Worm (Caenorhabditis elegans) whole organism, late embryonic: ENCODE data around the gene F56C9.6.

Experiments
- C38D4.7 ChIP-seq: fragments of 200-800 bp; sonication (Bioruptor generic); optimal IDR thresholded peaks from 2 replicates; lab custom pipeline; 2018; ENCODE audit warnings: mild to moderate bottlenecking, missing genetic modification characterization, moderate library complexity, missing compliant biosample characterization
- T23F11.4 ChIP-seq: fragments of 200-800 bp; sonication (Bioruptor generic); optimal IDR thresholded peaks from 2 replicates; lab custom pipeline; 2018; ENCODE audit warnings: mild to moderate bottlenecking, missing genetic modification characterization, missing compliant biosample characterization
- ceh-18 ChIP-seq: sonication (generic microtip); optimal IDR thresholded peaks from 2 replicates; lab custom pipeline; 2016; ENCODE audit warnings: missing genetic modification characterization, missing compliant biosample characterization
- ceh-2 ChIP-seq: sonication (generic microtip); optimal IDR thresholded peaks from 2 replicates; lab custom pipeline; 2016; ENCODE audit warnings: missing genotype, missing genetic modification characterization, missing compliant biosample characterization
- ceh-22 ChIP-seq: sonication (generic microtip); optimal IDR thresholded peaks from 2 replicates; lab custom pipeline; 2017; ENCODE audit warnings: missing biosample characterization, missing genetic modification characterization
- ceh-30 ChIP-seq: fragments of 150-350 bp; optimal IDR thresholded peaks from 2 replicates; lab custom pipeline; 2014; ENCODE audit warnings: missing biosample characterization, missing genetic modification characterization
- ceh-9 ChIP-seq: sonication (generic microtip); optimal IDR thresholded peaks from 2 replicates; lab custom pipeline; 2016; ENCODE audit warnings: mild to moderate bottlenecking, missing genetic modification characterization, inconsistent platforms, missing compliant biosample characterization
- fkh-10 ChIP-seq: fragments of 150-350 bp; optimal IDR thresholded peaks from 2 replicates; lab custom pipeline; 2014; ENCODE audit warnings: missing biosample characterization, missing genetic modification reagents, missing genetic modification characterization
- gmeb-2 ChIP-seq: sonication (generic microtip); optimal IDR thresholded peaks from 2 replicates; lab custom pipeline; 2016; ENCODE audit warnings: missing genetic modification characterization, inconsistent platforms, missing compliant biosample characterization
- hlh-30 ChIP-seq: sonication (generic microtip); optimal IDR thresholded peaks from 2 replicates; lab custom pipeline; 2017; ENCODE audit warnings: antibody characterized with exemption, missing genetic modification characterization, missing compliant biosample characterization; ENCODE audit not compliant: insufficient read depth
- hlh-6 ChIP-seq: sonication (generic microtip); optimal IDR thresholded peaks from 2 replicates; lab custom pipeline; 2016; ENCODE audit warnings: missing genotype, missing genetic modification characterization, missing compliant biosample characterization
- hlh-8 ChIP-seq: sonication (generic microtip); optimal IDR thresholded peaks from 2 replicates; lab custom pipeline; 2016; ENCODE audit warnings: missing genotype, missing genetic modification characterization, missing compliant biosample characterization
- npax-4 ChIP-seq: sonication (generic microtip); optimal IDR thresholded peaks from 2 replicates; lab custom pipeline; 2016; ENCODE audit warnings: missing genetic modification characterization, missing compliant biosample characterization
- odd-2 ChIP-seq: sonication (generic microtip); optimal IDR thresholded peaks from 2 replicates; lab custom pipeline; 2017; ENCODE audit warnings: antibody characterized with exemption, mild to moderate bottlenecking, missing genetic modification characterization, missing compliant biosample characterization
- pag-3 ChIP-seq: sonication (generic microtip); optimal IDR thresholded peaks from 2 replicates; lab custom pipeline; 2016; ENCODE audit warnings: missing compliant biosample characterization, missing genetic modification characterization, borderline replicate concordance
- pat-9 ChIP-seq: fragments of 200-800 bp; sonication (Bioruptor generic); optimal IDR thresholded peaks from 2 replicates; lab custom pipeline; 2018; ENCODE audit warnings: mild to moderate bottlenecking, missing genetic modification characterization, moderate library complexity, missing compliant biosample characterization
- pha-4 ChIP-seq: fragments of 150-350 bp; optimal IDR thresholded peaks from 2 replicates; lab custom pipeline; 2018; ENCODE audit warnings: missing biosample characterization, missing genetic modification reagents, missing genetic modification characterization
- pqm-1 ChIP-seq: sonication (generic microtip); optimal IDR thresholded peaks from 2 replicates; lab custom pipeline; 2016; ENCODE audit warnings: missing genetic modification characterization, missing compliant biosample characterization
- ref-2 ChIP-seq: sonication (generic microtip); optimal IDR thresholded peaks from 2 replicates; lab custom pipeline; 2016; ENCODE audit warnings: missing genetic modification characterization, missing compliant biosample characterization
- sox-2 ChIP-seq: fragments of 200-800 bp; sonication (Bioruptor generic); IDR thresholded peaks from 2 replicates; pipeline ENCODE4 v1.3.6; 2022; ENCODE audit warnings: missing genetic modification reagents, missing genetic modification characterization, missing compliant biosample characterization
- sox-4 ChIP-seq: sonication (generic microtip); optimal IDR thresholded peaks from 2 replicates; lab custom pipeline; 2017; ENCODE audit warnings: mild to moderate bottlenecking, missing genetic modification characterization, inconsistent platforms, missing compliant biosample characterization
- syd-9 ChIP-seq: sonication (generic microtip); optimal IDR thresholded peaks from 2 replicates; lab custom pipeline; 2016; ENCODE audit warnings: mild to moderate bottlenecking, missing genetic modification characterization, moderate library complexity, missing compliant biosample characterization
- tbx-2 ChIP-seq: sonication (generic microtip); optimal IDR thresholded peaks from 2 replicates; lab custom pipeline; 2016; ENCODE audit warnings: missing genetic modification characterization, missing compliant biosample characterization
- tbx-7 ChIP-seq: sonication (generic microtip); optimal IDR thresholded peaks from 2 replicates; lab custom pipeline; 2016; ENCODE audit warnings: missing genotype, missing genetic modification characterization, missing compliant biosample characterization
- unc-3 ChIP-seq, 2 experiments: fragments of 200-800 bp in 1 of 2; sonication (Bioruptor generic) in 1 of 2; sonication (generic microtip) in 1 of 2; conservative IDR thresholded peaks in 1 of 2; optimal IDR thresholded peaks in 1 of 2; 2 replicates each; pipeline versions ENCODE4 v1.3.6 to Lab custom; 2016 to 2022; ENCODE audit warnings: missing compliant biosample characterization in 2 of 2, missing genetic modification characterization in 2 of 2, missing genetic modification reagents in 1 of 2
- unc-55 ChIP-seq: sonication (generic microtip); optimal IDR thresholded peaks from 2 replicates; lab custom pipeline; 2017; ENCODE audit warnings: missing biosample characterization, missing genetic modification reagents, missing genetic modification characterization
- unc-86 ChIP-seq: sonication (generic microtip); optimal IDR thresholded peaks from 2 replicates; lab custom pipeline; 2016; ENCODE audit warnings: missing genetic modification characterization, missing compliant biosample characterization
- zip-5 ChIP-seq: sonication (generic microtip); optimal IDR thresholded peaks from 2 replicates; lab custom pipeline; 2016; ENCODE audit warnings: missing genetic modification characterization, missing compliant biosample characterization
- ztf-16 ChIP-seq: sonication (generic microtip); optimal IDR thresholded peaks from 2 replicates; lab custom pipeline; 2017; ENCODE audit warnings: missing genetic modification characterization, missing compliant biosample characterization

The F56C9.6 gene

ce11 chrIII:7299466-7299865, 11.1 kb downstream of the F56C9.6 start, which contains the start of the genes B0361.14 and B0361.9:
Gene B0361.14, minus strand, starts transcription at chrIII:7299531.
Gene B0361.9, minus strand, starts transcription at chrIII:7299631.
- no peak for TF ChIP-seq C38D4.7 (GFP tag; lab: Kevin White, UChicago)
- TF ChIP-seq gmeb-2, result no peak
- TF ChIP-seq ceh-18 (tag; lab: Kevin White, UChicago), result no peak
- peak; percentile 6 for TF ChIP-seq ref-2 (tag; lab: Kevin White, UChicago)
- TF ChIP-seq tbx-2 (tag; lab: Kevin White, UChicago), result no peak
- no peak for TF ChIP-seq zip-5

- no peak for TF ChIP-seq pat-9 (tag; lab: Kevin White, UChicago)
- TF ChIP-seq sox-2, result no peak
- TF ChIP-seq T23F11.4 (GFP tag; lab: Kevin White, UChicago), result no peak
- TF ChIP-seq pqm-1, result no peak
- TF ChIP-seq unc-3 (GFP tag; conservative IDR thresholded peaks at IDR 0.05; lab: Robert Waterston, UW), result no peak
- no peak for TF ChIP-seq unc-3 (tag; optimal IDR thresholded peaks at IDR 0.05; lab: Kevin White, UChicago)
- TF ChIP-seq ceh-30 (tag; lab: Kevin White, UChicago), result no peak
- TF ChIP-seq zip-5, result no peak
- TF ChIP-seq hlh-8, result no peak
- no peak for TF ChIP-seq pha-4 (tag; lab: Kevin White, UChicago)
- no peak for TF ChIP-seq hlh-30
- TF ChIP-seq npax-4, result no peak
- no peak for TF ChIP-seq ceh-2
- no peak for TF ChIP-seq hlh-6
- TF ChIP-seq unc-86, result no peak
- TF ChIP-seq ceh-18 (tag; lab: Kevin White, UChicago), result no peak
- TF ChIP-seq, all 69 proteins: peak for 0
These were observed 12.5 kb downstream of the F56C9.6 start for ce11 chrIII:7298045-7298444.

- TF ChIP-seq hlh-6 (no peak), unc-55 (no peak), hlh-30 (no peak)
These were observed 13.4 kb downstream of the F56C9.6 start for ce11 chrIII:7297045-7297680.

- no peak for TF ChIP-seq zip-5
- no peak for TF ChIP-seq ztf-16 (tag; lab: Kevin White, UChicago)
- TF ChIP-seq pag-3 (tag; lab: Kevin White, UChicago), result no peak
- no peak for TF ChIP-seq ceh-22 (tag; lab: Kevin White, UChicago)
- no peak for TF ChIP-seq ceh-9 (tag; lab: Kevin White, UChicago)
- no peak for TF ChIP-seq odd-2 (tag; lab: Kevin White, UChicago)
- TF ChIP-seq unc-3 (GFP tag; conservative IDR thresholded peaks at IDR 0.05; lab: Robert Waterston, UW), result no peak
- TF ChIP-seq unc-3 (tag; optimal IDR thresholded peaks at IDR 0.05; lab: Kevin White, UChicago), result no peak
- TF ChIP-seq pat-9 (tag; lab: Kevin White, UChicago), result no peak
- no peak for TF ChIP-seq tbx-7
These were observed 14.4 kb downstream of the F56C9.6 start for ce11 chrIII:7296092-7296668.

ce11 chrIII:7293075-7293684, 17.4 kb downstream of the F56C9.6 start, which contains the start of gene cwf-19L2:
Gene cwf-19L2, plus strand, starts transcription at chrIII:7293634.
- TF ChIP-seq fkh-10 (GFP tag; lab: Kevin White, UChicago), result no peak
- TF ChIP-seq syd-9, result no peak
- no peak for TF ChIP-seq ceh-18 (tag; lab: Kevin White, UChicago)
- TF ChIP-seq zip-5, result no peak

- TF ChIP-seq unc-55 (peak; percentile 10), sox-4 (no peak)
These were observed 18.0 kb downstream of the F56C9.6 start for ce11 chrIII:7292569-7292968.
